Worm (Caenorhabditis elegans): ENCODE results near the gene Y43F8B.29.

DNA sequence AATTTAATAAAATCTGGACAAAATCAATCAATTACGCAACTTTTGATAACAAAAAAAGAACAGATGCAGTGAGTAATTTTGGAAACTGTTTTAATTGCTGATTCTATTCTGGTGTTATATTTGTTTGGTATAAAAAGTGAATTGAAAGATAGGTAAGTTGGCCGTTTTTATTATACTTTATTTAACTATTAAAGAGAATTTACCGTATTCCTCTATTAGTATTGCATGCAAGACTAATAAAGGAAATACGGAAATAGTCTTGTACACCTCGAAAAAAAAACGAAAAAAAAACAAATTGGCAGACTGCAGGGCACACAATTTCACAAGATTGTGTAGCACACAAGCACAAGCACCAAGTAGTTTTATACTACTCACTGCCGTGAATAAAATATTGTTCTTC is 28.8 kb upstream of the Y43F8B.29 start, which contains the start of gene Y43F8B.25:
- TF ChIP-seq lsy-12 (tag; optimal IDR thresholded peaks at IDR 0.05) (no peak), ztf-11 (tag; optimal IDR thresholded peaks at IDR 0.05) (no peak), pha-4 (tag; optimal IDR thresholded peaks at IDR 0.05) (no peak), egl-27 (tag; optimal IDR thresholded peaks at IDR 0.05) (no peak), nhr-11 (tag; optimal IDR thresholded peaks at IDR 0.05) (no peak), elt-3 (tag; optimal IDR thresholded peaks at IDR 0.05) (no peak), ceh-82 (tag; optimal IDR thresholded peaks at IDR 0.05) (no peak), unc-62 (GFP tag; optimal IDR thresholded peaks at IDR 0.05) (no peak), zag-1 (tag; optimal IDR thresholded peaks at IDR 0.05) (no peak), aly-2 (tag; optimal IDR thresholded peaks at IDR 0.05) (no peak), lin-39 (tag; optimal IDR thresholded peaks at IDR 0.05) (no peak), nhr-77 (tag; optimal IDR thresholded peaks at IDR 0.05) (no peak), nhr-28 (tag; optimal IDR thresholded peaks at IDR 0.05) (no peak), R02D3.7 (tag; optimal IDR thresholded peaks at IDR 0.05) (no peak)
